Worm (Caenorhabditis elegans) whole organism, L4 larva: ENCODE data around the gene top-3.

Source experiments
- ama-1 ChIP-seq: fragments of 150-350 bp; optimal IDR thresholded peaks from 2 replicates; lab custom pipeline; 2014; ENCODE audit warnings: inconsistent platforms, mixed read lengths
- ceh-44 ChIP-seq: fragments of 200-800 bp; sonication (Bioruptor generic); IDR thresholded peaks from 2 replicates; pipeline ENCODE4 v1.3.6; 2022; ENCODE audit warnings: missing genetic modification reagents, missing genetic modification characterization, missing compliant biosample characterization
- nhr-28 ChIP-seq: fragments of 150-350 bp; optimal IDR thresholded peaks from 2 replicates; lab custom pipeline; 2014; ENCODE audit warnings: missing biosample characterization, missing genetic modification characterization
- unc-39 ChIP-seq: sonication (generic microtip); optimal IDR thresholded peaks from 2 replicates; lab custom pipeline; 2017; ENCODE audit warnings: missing biosample characterization, missing genetic modification characterization
- unc-62 ChIP-seq, 3 experiments: fragments of 150-350 bp in 1 of 3; sonication (generic microtip); optimal IDR thresholded peaks in 2 of 3; peaks in 1 of 3; 1 replicate in 1 of 3; 2 replicates in 2 of 3; lab custom pipeline; 2014 to 2017; ENCODE audit warnings: missing biosample characterization in 3 of 3, missing genetic modification characterization in 3 of 3, missing genetic modification reagents in 3 of 3, missing genotype in 1 of 3
- ztf-11 ChIP-seq: fragments of 150-350 bp; optimal IDR thresholded peaks from 2 replicates; lab custom pipeline; 2014; ENCODE audit warnings: missing biosample characterization, missing genetic modification characterization

DNA sequence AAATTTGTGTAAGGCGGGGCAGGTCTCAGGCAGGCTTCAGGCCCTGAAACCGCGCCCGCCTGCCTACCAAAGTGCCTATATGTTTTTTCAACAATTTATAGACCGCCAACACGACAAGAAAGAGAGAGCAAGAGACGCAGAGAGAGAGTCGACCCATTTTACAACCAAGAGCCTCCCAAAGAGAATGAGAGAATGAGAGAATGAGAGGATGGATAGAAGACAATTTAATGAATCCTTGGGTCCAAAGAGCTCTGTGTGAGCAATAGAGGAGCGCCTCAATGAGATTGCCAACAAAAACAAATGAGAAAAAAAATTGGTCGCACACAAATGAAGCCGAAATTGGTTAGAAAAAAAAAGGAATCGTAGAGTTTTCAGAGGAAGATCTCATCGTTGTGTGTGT lies 22.1 kb downstream of the top-3 start:
- no peak for TF ChIP-seq unc-39 (tag; lab: Kevin White, UChicago)
- TF ChIP-seq nhr-28 (tag; lab: Kevin White, UChicago): no peak
- no peak for TF ChIP-seq ceh-44 (GFP tag; lab: Robert Waterston, UW)
- no peak for TF ChIP-seq unc-62 (GFP tag; optimal IDR thresholded peaks at IDR 0.05 in 1 of 2; lab: Kevin White, UChicago)
- TF ChIP-seq unc-62 (tag; optimal IDR thresholded peaks at IDR 0.05; lab: Kevin White, UChicago): no peak
- TF ChIP-seq ama-1 (lab: Kevin White, UChicago): no peak
- no peak for TF ChIP-seq ztf-11 (tag; lab: Kevin White, UChicago)
